Worm (Caenorhabditis elegans) whole organism, L4 larva: ENCODE results near the gene xpc-1.
"Not testable (repeated sequence)": the region's sequence is repeated elsewhere in the genome, so short reads cannot be mapped to it uniquely, and the experiment has no call there.

Source experiments
- D1046.2 ChIP-seq: fragments of 200-800 bp; sonication (Bioruptor generic); IDR thresholded peaks from 2 replicates; pipeline ENCODE4 v1.3.6; 2022; ENCODE audit warnings: missing genetic modification characterization, missing compliant biosample characterization
- T20F7.1 ChIP-seq: fragments of 200-800 bp; sonication (Bioruptor generic); optimal IDR thresholded peaks from 2 replicates; lab custom pipeline; 2018; ENCODE audit warnings: mild to moderate bottlenecking, missing genetic modification characterization, missing compliant biosample characterization
- T26A8.4 ChIP-seq: fragments of 200-800 bp; sonication (Bioruptor generic); IDR thresholded peaks from 2 replicates; pipeline ENCODE4 v1.3.6; 2022; ENCODE audit warnings: missing genetic modification characterization, missing compliant biosample characterization
- Y105C5A.15 ChIP-seq: fragments of 200-800 bp; sonication (Bioruptor generic); IDR thresholded peaks from 2 replicates; pipeline ENCODE4 v1.3.6; 2022; ENCODE audit warnings: missing genetic modification characterization, missing compliant biosample characterization
- Y5F2A.4 ChIP-seq: fragments of 200-800 bp; sonication (Bioruptor generic); optimal IDR thresholded peaks from 2 replicates; lab custom pipeline; 2018; ENCODE audit warnings: mild to moderate bottlenecking, missing genetic modification characterization, missing compliant biosample characterization
- Y75B8A.6 ChIP-seq: fragments of 200-800 bp; sonication (Bioruptor generic); IDR thresholded peaks from 2 replicates; pipeline ENCODE4 v1.3.6; 2022; ENCODE audit warnings: missing genetic modification reagents, missing genetic modification characterization, missing compliant biosample characterization
- ZK546.5 ChIP-seq, 2 experiments: sonication (generic microtip); optimal IDR thresholded peaks; 2 replicates each; lab custom pipeline; 2017; ENCODE audit warnings: missing biosample characterization in 2 of 2, missing genetic modification characterization in 2 of 2
- aha-1 ChIP-seq: fragments of 150-350 bp; peaks from one replicate; lab custom pipeline; 2014; ENCODE audit warnings: missing biosample characterization, missing genetic modification characterization
- aly-2 ChIP-seq: sonication (generic microtip); optimal IDR thresholded peaks from 2 replicates; lab custom pipeline; 2018; ENCODE audit warnings: missing biosample characterization, missing genetic modification characterization
- ama-1 ChIP-seq: fragments of 150-350 bp; optimal IDR thresholded peaks from 2 replicates; lab custom pipeline; 2014; ENCODE audit warnings: inconsistent platforms, mixed read lengths
- attf-4 ChIP-seq: sonication (generic microtip); optimal IDR thresholded peaks from 3 replicates; lab custom pipeline; 2017; ENCODE audit warnings: missing biosample characterization, missing genetic modification characterization
- ceh-28 ChIP-seq: fragments of 150-350 bp; optimal IDR thresholded peaks from 2 replicates; lab custom pipeline; 2014; ENCODE audit warnings: missing biosample characterization, missing genetic modification reagents, missing genetic modification characterization
- ceh-62 ChIP-seq: sonication (generic microtip); optimal IDR thresholded peaks from 2 replicates; lab custom pipeline; 2017; ENCODE audit warnings: missing biosample characterization, missing genetic modification characterization
- ces-1 ChIP-seq: fragments of 150-350 bp; sonication (generic microtip); optimal IDR thresholded peaks from 4 replicates; lab custom pipeline; 2014; ENCODE audit warnings: missing biosample characterization, missing genetic modification reagents, missing genetic modification characterization
- cey-2 ChIP-seq: sonication (generic microtip); optimal IDR thresholded peaks from 3 replicates; lab custom pipeline; 2017; ENCODE audit warnings: missing genetic modification characterization, mild to moderate bottlenecking, missing compliant biosample characterization, antibody characterized with exemption, borderline replicate concordance; ENCODE audit not compliant: insufficient read depth
- ctbp-1 ChIP-seq: fragments of 200-800 bp; sonication (Bioruptor generic); IDR thresholded peaks from 2 replicates; pipeline ENCODE4 v1.3.6; 2022; ENCODE audit warnings: missing genetic modification reagents, missing genetic modification characterization, missing compliant biosample characterization
- daf-16 ChIP-seq, 3 experiments: sonication (generic microtip); optimal IDR thresholded peaks; 2 replicates each; lab custom pipeline; 2016 to 2017; ENCODE audit warnings: missing genetic modification characterization in 3 of 3, missing genetic modification reagents in 3 of 3, mild to moderate bottlenecking in 2 of 3, missing compliant biosample characterization in 2 of 3, missing biosample characterization in 1 of 3, moderate library complexity in 1 of 3
- daf-19 ChIP-seq: fragments of 200-800 bp; sonication (Bioruptor generic); conservative IDR thresholded peaks from 2 replicates; pipeline ENCODE4 v1.3.6; 2022; ENCODE audit warnings: missing genetic modification characterization, missing compliant biosample characterization
- dmd-8 ChIP-seq: fragments of 200-800 bp; sonication (Bioruptor generic); IDR thresholded peaks from 2 replicates; pipeline ENCODE4 v1.3.6; 2022; ENCODE audit warnings: missing genetic modification characterization, missing compliant biosample characterization
- dve-1 ChIP-seq: sonication (generic microtip); optimal IDR thresholded peaks from 2 replicates; lab custom pipeline; 2017; ENCODE audit warnings: antibody characterized with exemption, mild to moderate bottlenecking, missing genetic modification characterization, missing compliant biosample characterization; ENCODE audit not compliant: insufficient read depth
- egl-43 ChIP-seq: fragments of 200-800 bp; sonication (Bioruptor generic); IDR thresholded peaks from 2 replicates; pipeline ENCODE4 v1.3.6; 2022; ENCODE audit warnings: missing genetic modification reagents, missing genetic modification characterization, missing compliant biosample characterization
- fos-1 ChIP-seq: fragments of 150-350 bp; optimal IDR thresholded peaks from 2 replicates; lab custom pipeline; 2014; ENCODE audit warnings: missing biosample characterization, missing genetic modification characterization
- gei-8 ChIP-seq: fragments of 200-800 bp; sonication (Bioruptor generic); optimal IDR thresholded peaks from 2 replicates; lab custom pipeline; 2018; ENCODE audit warnings: mild to moderate bottlenecking, missing genetic modification characterization, missing compliant biosample characterization
- hlh-30 ChIP-seq: sonication (generic microtip); optimal IDR thresholded peaks from 2 replicates; lab custom pipeline; 2017; ENCODE audit warnings: antibody characterized with exemption, mild to moderate bottlenecking, missing genetic modification characterization, missing compliant biosample characterization; ENCODE audit not compliant: insufficient read depth
- hmg-1.1 ChIP-seq: fragments of 200-800 bp; sonication (Bioruptor generic); IDR thresholded peaks from 2 replicates; pipeline ENCODE4 v1.3.6; 2022; ENCODE audit warnings: missing genetic modification reagents, missing genetic modification characterization, missing compliant biosample characterization
- lim-7 ChIP-seq: fragments of 200-800 bp; sonication (Bioruptor generic); IDR thresholded peaks from 2 replicates; pipeline ENCODE4 v1.3.6; 2022; ENCODE audit warnings: missing genetic modification characterization, missing compliant biosample characterization
- lin-1 ChIP-seq: fragments of 200-800 bp; sonication (Bioruptor generic); IDR thresholded peaks from 2 replicates; pipeline ENCODE4 v1.3.6; 2022; ENCODE audit warnings: missing genetic modification reagents, missing genetic modification characterization, missing compliant biosample characterization
- lin-13 ChIP-seq: fragments of 150-350 bp; optimal IDR thresholded peaks from 2 replicates; lab custom pipeline; 2014; ENCODE audit warnings: missing biosample characterization, missing genetic modification reagents, missing genetic modification characterization
- lir-3 ChIP-seq: sonication (generic microtip); optimal IDR thresholded peaks from 2 replicates; lab custom pipeline; 2016; ENCODE audit warnings: mild to moderate bottlenecking, missing genetic modification characterization, missing compliant biosample characterization
- lsy-2 ChIP-seq, 2 experiments: fragments of 150-350 bp in 1 of 2; sonication (generic microtip) in 1 of 2; optimal IDR thresholded peaks; 2 replicates each; lab custom pipeline; 2014 to 2017; ENCODE audit warnings: missing biosample characterization in 2 of 2, missing genetic modification characterization in 2 of 2
- madf-5 ChIP-seq, 2 experiments: fragments of 200-800 bp; sonication (Bioruptor generic); IDR thresholded peaks; 2 replicates each; pipeline ENCODE4 v1.3.6; 2022; ENCODE audit warnings: missing compliant biosample characterization in 2 of 2, missing genetic modification characterization in 2 of 2
- mdl-1 ChIP-seq, 2 experiments: fragments of 150-350 bp in 1 of 2; sonication (generic microtip) in 1 of 2; optimal IDR thresholded peaks; 2 replicates each; lab custom pipeline; 2014 to 2017; ENCODE audit warnings: missing biosample characterization in 2 of 2, missing genetic modification characterization in 2 of 2
- nhr-10 ChIP-seq: fragments of 150-350 bp; optimal IDR thresholded peaks from 2 replicates; lab custom pipeline; 2014; ENCODE audit warnings: missing biosample characterization, missing genetic modification characterization
- nhr-28 ChIP-seq: fragments of 150-350 bp; optimal IDR thresholded peaks from 2 replicates; lab custom pipeline; 2014; ENCODE audit warnings: missing biosample characterization, missing genetic modification characterization
- nhr-6 ChIP-seq: fragments of 150-350 bp; optimal IDR thresholded peaks from 2 replicates; lab custom pipeline; 2014; ENCODE audit warnings: missing biosample characterization, missing genetic modification characterization
- nhr-77 ChIP-seq: fragments of 150-350 bp; optimal IDR thresholded peaks from 2 replicates; lab custom pipeline; 2014; ENCODE audit warnings: missing biosample characterization, missing genetic modification characterization
- pha-4 ChIP-seq, 2 experiments: fragments of 150-350 bp in 1 of 2; fragments of 200-800 bp in 1 of 2; sonication (Bioruptor generic) in 1 of 2; IDR thresholded peaks in 1 of 2; optimal IDR thresholded peaks in 1 of 2; 2 replicates each; pipeline versions ENCODE4 v1.3.6 to Lab custom; 2014 to 2022; ENCODE audit warnings: missing genetic modification characterization in 2 of 2, missing genetic modification reagents in 2 of 2, missing biosample characterization in 1 of 2, missing compliant biosample characterization in 1 of 2
- pqm-1 ChIP-seq: sonication (generic microtip); optimal IDR thresholded peaks from 2 replicates; lab custom pipeline; 2017; ENCODE audit warnings: missing biosample characterization, missing genetic modification characterization
- rbr-2 ChIP-seq: sonication (generic microtip); optimal IDR thresholded peaks from 2 replicates; lab custom pipeline; 2016; ENCODE audit warnings: missing genotype, missing genetic modification characterization, missing compliant biosample characterization
- sdz-12 ChIP-seq: fragments of 200-800 bp; sonication (Bioruptor generic); optimal IDR thresholded peaks from 2 replicates; lab custom pipeline; 2018; ENCODE audit warnings: mild to moderate bottlenecking, missing genetic modification characterization, missing compliant biosample characterization
- set-16 ChIP-seq: fragments of 200-800 bp; sonication (Bioruptor generic); IDR thresholded peaks from 2 replicates; pipeline ENCODE4 v1.3.6; 2022; ENCODE audit warnings: missing genetic modification reagents, missing genetic modification characterization, missing compliant biosample characterization
- skn-1 ChIP-seq: fragments of 150-350 bp; optimal IDR thresholded peaks from 2 replicates; lab custom pipeline; 2014; ENCODE audit warnings: missing biosample characterization, missing genetic modification characterization
- snpc-1.2 ChIP-seq: fragments of 200-800 bp; sonication (Bioruptor generic); IDR thresholded peaks from 2 replicates; pipeline ENCODE4 v1.3.6; 2022; ENCODE audit warnings: missing genetic modification reagents, missing genetic modification characterization, missing compliant biosample characterization
- snpc-4 ChIP-seq: fragments of 150-350 bp; optimal IDR thresholded peaks from 2 replicates; lab custom pipeline; 2014; ENCODE audit warnings: missing biosample characterization, missing genetic modification characterization
- spr-1 ChIP-seq: sonication (generic microtip); optimal IDR thresholded peaks from 2 replicates; lab custom pipeline; 2016; ENCODE audit warnings: mild to moderate bottlenecking, missing genetic modification characterization, missing compliant biosample characterization
- spr-3 ChIP-seq: fragments of 200-800 bp; sonication (Bioruptor generic); optimal IDR thresholded peaks from 2 replicates; lab custom pipeline; 2018; ENCODE audit warnings: mild to moderate bottlenecking, missing genetic modification characterization, missing compliant biosample characterization
- zip-11 ChIP-seq: fragments of 200-800 bp; sonication (Bioruptor generic); IDR thresholded peaks from 2 replicates; pipeline ENCODE4 v1.3.6; 2022; ENCODE audit warnings: missing genetic modification characterization, missing compliant biosample characterization
- ztf-11 ChIP-seq: fragments of 150-350 bp; optimal IDR thresholded peaks from 2 replicates; lab custom pipeline; 2014; ENCODE audit warnings: missing biosample characterization, missing genetic modification characterization

xpc-1 gene

ce11 chrIV:2048839-2049238 is 56.0 kb downstream of the xpc-1 start (continued):
- TF ChIP-seq hlh-30: peak; percentile 65
- peak; percentile 20 for TF ChIP-seq ceh-28 (tag; lab: Kevin White, UChicago)
- no peak for TF ChIP-seq ZK546.5 (tag; optimal IDR thresholded peaks at IDR 0.05; lab: Kevin White, UChicago)
- no peak for TF ChIP-seq aly-2 (tag; lab: Kevin White, UChicago)
- TF ChIP-seq nhr-77 (tag; lab: Kevin White, UChicago): no peak
- no peak for TF ChIP-seq sdz-12 (GFP tag; lab: Kevin White, UChicago)
- no peak for TF ChIP-seq pqm-1 (tag; lab: Kevin White, UChicago)
- no peak for TF ChIP-seq dmd-8
- TF ChIP-seq fos-1 (tag; lab: Kevin White, UChicago): no peak
- peak; percentile 89 for TF ChIP-seq ctbp-1 (GFP tag; lab: Robert Waterston, UW)
- TF ChIP-seq lim-7: no peak
- TF ChIP-seq dve-1 (tag; lab: Kevin White, UChicago): no peak
- TF ChIP-seq ztf-11 (tag; lab: Kevin White, UChicago): no peak
- TF ChIP-seq cey-2 (tag; lab: Kevin White, UChicago): no peak
- no peak for TF ChIP-seq nhr-10 (tag; lab: Kevin White, UChicago)
- TF ChIP-seq daf-16 (GFP tag; optimal IDR thresholded peaks at IDR 0.05; lab: Kevin White, UChicago): no peak
- TF ChIP-seq daf-16 (tag; optimal IDR thresholded peaks at IDR 0.05; lab: Kevin White, UChicago): no peak
- no peak for TF ChIP-seq T20F7.1 (GFP tag; lab: Kevin White, UChicago)
- no peak for TF ChIP-seq snpc-1.2 (GFP tag; lab: Robert Waterston, UW)
- TF ChIP-seq ceh-62 (tag; lab: Kevin White, UChicago): no peak
- TF ChIP-seq Y5F2A.4 (GFP tag; lab: Kevin White, UChicago): no peak
- no peak for TF ChIP-seq daf-19 (GFP tag; lab: Robert Waterston, UW)
- TF ChIP-seq zip-11 (GFP tag; lab: Robert Waterston, UW): no peak
- TF ChIP-seq lin-1 (GFP tag; lab: Robert Waterston, UW): no peak
- no peak for TF ChIP-seq lir-3
- TF ChIP-seq ces-1 (GFP tag; lab: Kevin White, UChicago): no peak
- TF ChIP-seq hmg-1.1 (GFP tag; lab: Robert Waterston, UW): peak; percentile 86
- TF ChIP-seq snpc-4 (tag; lab: Kevin White, UChicago): no peak
- no peak for TF ChIP-seq spr-1
- no peak for TF ChIP-seq attf-4
- 0 out of 2 replicates have a peak, but pooled peaks have one; percentile 12 for TF ChIP-seq egl-43

- not testable (repeated sequence) for TF ChIP-seq pha-4 (GFP tag; IDR thresholded peaks at IDR 0.05; lab: Robert Waterston, UW); pha-4 (tag; optimal IDR thresholded peaks at IDR 0.05; lab: Kevin White, UChicago); fos-1 (tag; lab: Kevin White, UChicago); lim-7
Observed at ce11 chrIV:2051195-2051594, 58.3 kb downstream of the xpc-1 start, which contains the start of gene R05C11.4. R05C11.4 (plus strand) TSS chrIV:2051495.

DNA sequence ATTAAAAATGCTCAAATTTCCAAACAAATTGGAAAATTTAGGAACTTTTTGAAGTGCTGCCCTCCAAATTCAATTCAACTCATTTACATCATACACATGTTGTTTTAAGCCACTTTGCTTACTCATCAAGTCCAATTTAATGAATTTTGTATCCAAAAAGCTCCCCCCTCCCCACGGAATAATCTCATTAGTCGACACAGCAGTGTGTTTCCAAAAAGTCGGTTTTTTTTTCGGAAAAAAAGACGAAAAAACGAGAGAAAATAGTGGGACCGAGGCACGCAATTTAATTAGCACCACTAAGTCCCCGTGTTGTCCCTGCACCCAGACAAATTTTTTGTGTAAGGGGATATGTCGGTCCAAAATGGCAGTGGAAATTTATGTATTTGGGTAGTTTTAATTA is 59.4 kb downstream of the xpc-1 start:
- peak; percentile 86 for TF ChIP-seq ces-1 (GFP tag; lab: Kevin White, UChicago)
- no peak for TF ChIP-seq cey-2 (tag; lab: Kevin White, UChicago)
- no peak for TF ChIP-seq set-16 (GFP tag; lab: Robert Waterston, UW)
- TF ChIP-seq nhr-28: no peak
- TF ChIP-seq T20F7.1 (GFP tag; lab: Kevin White, UChicago): no peak
- no peak for TF ChIP-seq dmd-8
- TF ChIP-seq ama-1 (lab: Kevin White, UChicago): no peak
- TF ChIP-seq mdl-1 (tag; optimal IDR thresholded peaks at IDR 0.05; lab: Kevin White, UChicago): no peak
- no peak for TF ChIP-seq madf-5 (GFP tag; IDR thresholded peaks at IDR 0.05; lab: Robert Waterston, UW)
- no peak for TF ChIP-seq nhr-6 (tag; lab: Kevin White, UChicago)
- peak; percentile 1 for TF ChIP-seq aha-1 (tag; lab: Kevin White, UChicago)
- no peak for TF ChIP-seq spr-3 (GFP tag; lab: Kevin White, UChicago)
- no peak for TF ChIP-seq Y105C5A.15 (GFP tag; lab: Robert Waterston, UW)
- TF ChIP-seq D1046.2: no peak
- TF ChIP-seq lin-13 (GFP tag; lab: Kevin White, UChicago): no peak
- peak in 1 of 2 experiments; percentile 12 for TF ChIP-seq lsy-2 (tag; optimal IDR thresholded peaks at IDR 0.05; lab: Kevin White, UChicago)
- TF ChIP-seq skn-1 (tag; lab: Kevin White, UChicago): no peak
- no peak for TF ChIP-seq Y75B8A.6 (GFP tag; lab: Robert Waterston, UW)
- TF ChIP-seq rbr-2 (tag; lab: Kevin White, UChicago): peak; percentile 20
- 0 out of 2 replicates have a peak, but pooled peaks have one; percentile 30 for TF ChIP-seq ctbp-1 (GFP tag; lab: Robert Waterston, UW)
- TF ChIP-seq T26A8.4 (GFP tag; lab: Robert Waterston, UW): no peak
- TF ChIP-seq hmg-1.1 (GFP tag; lab: Robert Waterston, UW): 0 out of 2 replicates have a peak, but pooled peaks have one; percentile 9
- TF ChIP-seq gei-8 (GFP tag; lab: Kevin White, UChicago): no peak
